Worm (Caenorhabditis elegans) whole organism, L4 larva: ENCODE data around the gene Y48A6B.7.

Experiments used
- F26F4.8 ChIP-seq: fragments of 200-800 bp; sonication (Bioruptor generic); conservative IDR thresholded peaks from 2 replicates; pipeline ENCODE4 v1.3.6; 2022; ENCODE audit warnings: missing genetic modification characterization, missing compliant biosample characterization
- R02D3.7 ChIP-seq: fragments of 150-350 bp; sonication (generic microtip); optimal IDR thresholded peaks from 3 replicates; lab custom pipeline; 2014; ENCODE audit warnings: missing biosample characterization, missing genetic modification characterization
- T20F7.1 ChIP-seq: fragments of 200-800 bp; sonication (Bioruptor generic); optimal IDR thresholded peaks from 2 replicates; lab custom pipeline; 2018; ENCODE audit warnings: mild to moderate bottlenecking, missing genetic modification characterization, missing compliant biosample characterization
- Y105C5A.15 ChIP-seq: fragments of 200-800 bp; sonication (Bioruptor generic); IDR thresholded peaks from 2 replicates; pipeline ENCODE4 v1.3.6; 2022; ENCODE audit warnings: missing genetic modification characterization, missing compliant biosample characterization
- Y48G9A.11 ChIP-seq: fragments of 200-800 bp; sonication (Bioruptor generic); IDR thresholded peaks from 2 replicates; pipeline ENCODE4 v1.3.6; 2022; ENCODE audit warnings: missing genetic modification reagents, missing genetic modification characterization, missing compliant biosample characterization
- Y5F2A.4 ChIP-seq: fragments of 200-800 bp; sonication (Bioruptor generic); optimal IDR thresholded peaks from 2 replicates; lab custom pipeline; 2018; ENCODE audit warnings: mild to moderate bottlenecking, missing genetic modification characterization, missing compliant biosample characterization
- aha-1 ChIP-seq: fragments of 150-350 bp; peaks from one replicate; lab custom pipeline; 2014; ENCODE audit warnings: missing biosample characterization, missing genetic modification characterization
- attf-4 ChIP-seq: sonication (generic microtip); optimal IDR thresholded peaks from 3 replicates; lab custom pipeline; 2017; ENCODE audit warnings: missing biosample characterization, missing genetic modification characterization
- ceh-28 ChIP-seq: fragments of 150-350 bp; optimal IDR thresholded peaks from 2 replicates; lab custom pipeline; 2014; ENCODE audit warnings: missing biosample characterization, missing genetic modification reagents, missing genetic modification characterization
- ceh-82 ChIP-seq: sonication (generic microtip); optimal IDR thresholded peaks from 2 replicates; lab custom pipeline; 2017; ENCODE audit warnings: missing biosample characterization, missing genetic modification characterization
- ctbp-1 ChIP-seq: fragments of 200-800 bp; sonication (Bioruptor generic); IDR thresholded peaks from 2 replicates; pipeline ENCODE4 v1.3.6; 2022; ENCODE audit warnings: missing genetic modification reagents, missing genetic modification characterization, missing compliant biosample characterization
- daf-16 ChIP-seq, 3 experiments: sonication (generic microtip); optimal IDR thresholded peaks; 2 replicates each; lab custom pipeline; 2016 to 2017; ENCODE audit warnings: missing genetic modification characterization in 3 of 3, missing genetic modification reagents in 3 of 3, mild to moderate bottlenecking in 2 of 3, missing compliant biosample characterization in 2 of 3, missing biosample characterization in 1 of 3, moderate library complexity in 1 of 3
- daf-8 ChIP-seq: fragments of 200-800 bp; sonication (Bioruptor generic); IDR thresholded peaks from 2 replicates; pipeline ENCODE4 v1.3.6; 2022; ENCODE audit warnings: missing genetic modification characterization, missing compliant biosample characterization
- dmd-6 ChIP-seq: fragments of 200-800 bp; sonication (Bioruptor generic); IDR thresholded peaks from 2 replicates; pipeline ENCODE4 v1.3.6; 2022; ENCODE audit warnings: missing genetic modification reagents, missing genetic modification characterization, missing compliant biosample characterization
- dmd-8 ChIP-seq: fragments of 200-800 bp; sonication (Bioruptor generic); IDR thresholded peaks from 2 replicates; pipeline ENCODE4 v1.3.6; 2022; ENCODE audit warnings: missing genetic modification characterization, missing compliant biosample characterization
- dmd-9 ChIP-seq: fragments of 200-800 bp; sonication (Bioruptor generic); IDR thresholded peaks from 2 replicates; pipeline ENCODE4 v1.3.6; 2022; ENCODE audit warnings: missing genetic modification reagents, missing genetic modification characterization, missing compliant biosample characterization
- duxl-1 ChIP-seq: sonication (generic microtip); optimal IDR thresholded peaks from 2 replicates; lab custom pipeline; 2016; ENCODE audit warnings: mild to moderate bottlenecking, missing genetic modification characterization, moderate library complexity, missing compliant biosample characterization; ENCODE audit not compliant: poor library complexity
- dve-1 ChIP-seq: sonication (generic microtip); optimal IDR thresholded peaks from 2 replicates; lab custom pipeline; 2017; ENCODE audit warnings: antibody characterized with exemption, mild to moderate bottlenecking, missing genetic modification characterization, missing compliant biosample characterization; ENCODE audit not compliant: insufficient read depth
- fkh-10 ChIP-seq: fragments of 150-350 bp; optimal IDR thresholded peaks from 2 replicates; lab custom pipeline; 2014; ENCODE audit warnings: missing biosample characterization, missing genetic modification reagents, missing genetic modification characterization
- fos-1 ChIP-seq: fragments of 150-350 bp; optimal IDR thresholded peaks from 2 replicates; lab custom pipeline; 2014; ENCODE audit warnings: missing biosample characterization, missing genetic modification characterization
- hif-1 ChIP-seq, 2 experiments: sonication (generic microtip); optimal IDR thresholded peaks; 2 replicates each; lab custom pipeline; 2016 to 2017; ENCODE audit warnings: missing compliant biosample characterization in 2 of 2, missing genetic modification characterization in 2 of 2, missing genetic modification reagents in 2 of 2, missing genotype in 2 of 2, mild to moderate bottlenecking in 1 of 2
- hlh-11 ChIP-seq: fragments of 200-800 bp; sonication (Bioruptor generic); optimal IDR thresholded peaks from 2 replicates; lab custom pipeline; 2018; ENCODE audit warnings: mild to moderate bottlenecking, missing genetic modification characterization, missing compliant biosample characterization
- hlh-30 ChIP-seq: sonication (generic microtip); optimal IDR thresholded peaks from 2 replicates; lab custom pipeline; 2017; ENCODE audit warnings: antibody characterized with exemption, mild to moderate bottlenecking, missing genetic modification characterization, missing compliant biosample characterization; ENCODE audit not compliant: insufficient read depth
- hmg-1.1 ChIP-seq: fragments of 200-800 bp; sonication (Bioruptor generic); IDR thresholded peaks from 2 replicates; pipeline ENCODE4 v1.3.6; 2022; ENCODE audit warnings: missing genetic modification reagents, missing genetic modification characterization, missing compliant biosample characterization
- jun-1 ChIP-seq: fragments of 150-350 bp; optimal IDR thresholded peaks from 2 replicates; lab custom pipeline; 2014; ENCODE audit warnings: missing biosample characterization, missing genetic modification reagents, missing genetic modification characterization
- lin-1 ChIP-seq: fragments of 200-800 bp; sonication (Bioruptor generic); IDR thresholded peaks from 2 replicates; pipeline ENCODE4 v1.3.6; 2022; ENCODE audit warnings: missing genetic modification reagents, missing genetic modification characterization, missing compliant biosample characterization
- lin-15B ChIP-seq: fragments of 150-350 bp; sonication (generic microtip); optimal IDR thresholded peaks from 3 replicates; lab custom pipeline; 2014; ENCODE audit warnings: missing biosample characterization, missing genetic modification characterization
- lin-29 ChIP-seq: fragments of 200-800 bp; sonication (Bioruptor generic); IDR thresholded peaks from 2 replicates; pipeline ENCODE4 v1.3.6; 2022; ENCODE audit warnings: missing genetic modification reagents, missing genetic modification characterization, missing compliant biosample characterization
- lin-38 ChIP-seq: fragments of 200-800 bp; sonication (Bioruptor generic); IDR thresholded peaks from 2 replicates; pipeline ENCODE4 v1.3.6; 2022; ENCODE audit warnings: missing genetic modification reagents, missing genetic modification characterization, missing compliant biosample characterization
- lin-39 ChIP-seq: fragments of 150-350 bp; optimal IDR thresholded peaks from 2 replicates; lab custom pipeline; 2014; ENCODE audit warnings: missing biosample characterization, missing genetic modification reagents, missing genetic modification characterization
- lir-3 ChIP-seq: sonication (generic microtip); optimal IDR thresholded peaks from 2 replicates; lab custom pipeline; 2016; ENCODE audit warnings: mild to moderate bottlenecking, missing genetic modification characterization, missing compliant biosample characterization
- madf-5 ChIP-seq, 2 experiments: fragments of 200-800 bp; sonication (Bioruptor generic); IDR thresholded peaks; 2 replicates each; pipeline ENCODE4 v1.3.6; 2022; ENCODE audit warnings: missing compliant biosample characterization in 2 of 2, missing genetic modification characterization in 2 of 2
- madf-9 ChIP-seq: fragments of 200-800 bp; sonication (Bioruptor generic); conservative IDR thresholded peaks from 2 replicates; pipeline ENCODE4 v1.3.6; 2022; ENCODE audit warnings: missing genetic modification reagents, missing genetic modification characterization, missing compliant biosample characterization
- mep-1 ChIP-seq: fragments of 150-350 bp; sonication (generic microtip); optimal IDR thresholded peaks from 3 replicates; lab custom pipeline; 2014; ENCODE audit warnings: missing biosample characterization, missing genetic modification characterization
- mes-2 ChIP-seq: sonication (generic microtip); optimal IDR thresholded peaks from 2 replicates; lab custom pipeline; 2016; ENCODE audit warnings: missing genotype, mild to moderate bottlenecking, missing genetic modification characterization, missing compliant biosample characterization; ENCODE audit not compliant: poor library complexity, severe bottlenecking
- mxl-2 ChIP-seq: fragments of 200-800 bp; sonication (Bioruptor generic); conservative IDR thresholded peaks from 2 replicates; pipeline ENCODE4 v1.3.6; 2022; ENCODE audit warnings: missing genetic modification reagents, missing genetic modification characterization, missing compliant biosample characterization
- nhr-11 ChIP-seq: fragments of 150-350 bp; optimal IDR thresholded peaks from 2 replicates; lab custom pipeline; 2014; ENCODE audit warnings: missing biosample characterization, missing genetic modification characterization
- nhr-237 ChIP-seq: sonication (generic microtip); optimal IDR thresholded peaks from 2 replicates; lab custom pipeline; 2017; ENCODE audit warnings: missing biosample characterization, missing genetic modification characterization
- nhr-25 ChIP-seq: sonication (generic microtip); optimal IDR thresholded peaks from 2 replicates; lab custom pipeline; 2017; ENCODE audit warnings: missing genetic modification characterization, mild to moderate bottlenecking, missing compliant biosample characterization, antibody characterized with exemption, moderate library complexity, borderline replicate concordance; ENCODE audit not compliant: insufficient read depth
- nhr-28 ChIP-seq: fragments of 150-350 bp; optimal IDR thresholded peaks from 2 replicates; lab custom pipeline; 2014; ENCODE audit warnings: missing biosample characterization, missing genetic modification characterization
- nhr-6 ChIP-seq: fragments of 150-350 bp; optimal IDR thresholded peaks from 2 replicates; lab custom pipeline; 2014; ENCODE audit warnings: missing biosample characterization, missing genetic modification characterization
- nhr-77 ChIP-seq: fragments of 150-350 bp; optimal IDR thresholded peaks from 2 replicates; lab custom pipeline; 2014; ENCODE audit warnings: missing biosample characterization, missing genetic modification characterization
- pqm-1 ChIP-seq: sonication (generic microtip); optimal IDR thresholded peaks from 2 replicates; lab custom pipeline; 2017; ENCODE audit warnings: missing biosample characterization, missing genetic modification characterization
- set-16 ChIP-seq: fragments of 200-800 bp; sonication (Bioruptor generic); IDR thresholded peaks from 2 replicates; pipeline ENCODE4 v1.3.6; 2022; ENCODE audit warnings: missing genetic modification reagents, missing genetic modification characterization, missing compliant biosample characterization
- spr-1 ChIP-seq: sonication (generic microtip); optimal IDR thresholded peaks from 2 replicates; lab custom pipeline; 2016; ENCODE audit warnings: mild to moderate bottlenecking, missing genetic modification characterization, missing compliant biosample characterization
- unc-130 ChIP-seq: sonication (generic microtip); optimal IDR thresholded peaks from 2 replicates; lab custom pipeline; 2016; ENCODE audit warnings: missing genetic modification reagents, missing genetic modification characterization, missing compliant biosample characterization
- zag-1 ChIP-seq: fragments of 150-350 bp; optimal IDR thresholded peaks from 2 replicates; lab custom pipeline; 2014; ENCODE audit warnings: missing biosample characterization, missing genetic modification characterization
- zfp-2 ChIP-seq: sonication (generic microtip); optimal IDR thresholded peaks from 2 replicates; lab custom pipeline; 2016; ENCODE audit warnings: mild to moderate bottlenecking, missing genetic modification characterization, missing compliant biosample characterization
- zip-2 ChIP-seq: fragments of 150-350 bp; optimal IDR thresholded peaks from 2 replicates; lab custom pipeline; 2014; ENCODE audit warnings: missing biosample characterization, missing genetic modification characterization

Y48A6B.7 gene

DNA sequence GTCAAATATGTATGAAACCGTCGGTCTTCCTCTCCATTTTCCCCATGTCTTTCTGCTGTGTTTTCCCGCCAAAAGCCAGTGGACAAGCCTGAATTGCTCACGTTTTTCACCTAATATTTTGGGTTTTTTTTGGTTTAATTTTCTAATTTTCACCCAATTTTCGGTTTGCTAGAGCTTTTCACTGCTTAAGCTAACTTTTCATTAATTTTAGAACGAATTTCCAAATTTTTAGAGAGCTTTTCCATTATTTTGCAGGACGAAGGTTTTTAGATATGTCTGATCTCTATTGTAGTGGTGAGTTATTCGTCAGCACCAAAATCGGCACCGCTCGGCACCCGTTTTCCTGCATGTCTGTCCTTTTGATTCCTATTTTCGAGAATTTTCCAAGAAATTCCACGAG, 27.2 kb upstream of the Y48A6B.7 start:
- TF ChIP-seq daf-8 (GFP tag; lab: Robert Waterston, UW) (no peak), lin-38 (GFP tag; lab: Robert Waterston, UW) (no peak), aha-1 (tag; lab: Kevin White, UChicago) (peak; percentile 91), hmg-1.1 (GFP tag; lab: Robert Waterston, UW) (no peak), nhr-25 (tag; lab: Kevin White, UChicago) (no peak)

DNA sequence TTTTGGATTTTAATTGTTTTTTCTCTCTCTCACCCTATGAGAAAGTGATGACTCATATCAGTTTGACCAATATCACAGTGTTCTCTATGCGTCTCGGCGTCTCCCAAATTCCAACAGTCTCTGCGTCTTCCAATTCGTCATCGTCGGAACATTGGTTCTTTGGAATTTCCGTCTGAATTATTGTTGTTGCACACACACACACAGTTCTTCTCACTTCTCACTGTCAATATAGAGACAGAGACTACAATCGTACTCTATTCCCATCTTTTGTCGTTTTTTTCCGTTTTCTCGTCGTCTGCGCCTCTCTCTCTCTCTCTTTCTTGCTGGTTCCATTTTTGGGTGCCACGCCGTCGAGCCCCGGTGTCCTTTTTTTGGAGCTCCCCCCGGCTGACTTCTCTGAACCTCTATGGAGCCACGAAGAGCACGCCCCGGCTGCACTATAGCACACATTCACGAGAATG, 24.3 kb upstream of the Y48A6B.7 start:
- no peak for TF ChIP-seq lin-39 (tag; lab: Kevin White, UChicago)
- no peak for TF ChIP-seq F26F4.8
- TF ChIP-seq lin-38 (GFP tag; lab: Robert Waterston, UW): no peak; the same call in 1 of the 2 replicates
- TF ChIP-seq aha-1 (tag; lab: Kevin White, UChicago): peak; percentile 97
- TF ChIP-seq dmd-9 (GFP tag; lab: Robert Waterston, UW): no peak
- TF ChIP-seq attf-4 (tag; lab: Kevin White, UChicago): no peak
- peak; percentile 63 for TF ChIP-seq jun-1 (tag; lab: Kevin White, UChicago)
- TF ChIP-seq dve-1: peak; percentile 80
- peak; percentile 22 for TF ChIP-seq mep-1 (tag; lab: Kevin White, UChicago)
- TF ChIP-seq mxl-2 (GFP tag; lab: Robert Waterston, UW): no peak
- TF ChIP-seq daf-16 (GFP tag; optimal IDR thresholded peaks at IDR 0.05; lab: Kevin White, UChicago): no peak
- TF ChIP-seq daf-16 (tag; optimal IDR thresholded peaks at IDR 0.05; lab: Kevin White, UChicago): peak; percentile 47
- TF ChIP-seq ceh-28 (tag; lab: Kevin White, UChicago): no peak
- no peak for TF ChIP-seq madf-5 (GFP tag; IDR thresholded peaks at IDR 0.05; lab: Robert Waterston, UW)
- TF ChIP-seq ctbp-1 (GFP tag; lab: Robert Waterston, UW): no peak
- no peak for TF ChIP-seq unc-130
- TF ChIP-seq zfp-2 (tag; lab: Kevin White, UChicago): no peak
- TF ChIP-seq nhr-11: no peak
- no peak for TF ChIP-seq lin-15B
- TF ChIP-seq zag-1 (tag; lab: Kevin White, UChicago): no peak
- no peak for TF ChIP-seq R02D3.7 (tag; lab: Kevin White, UChicago)
- no peak for TF ChIP-seq fos-1 (tag; lab: Kevin White, UChicago)
- TF ChIP-seq Y105C5A.15 (GFP tag; lab: Robert Waterston, UW): no peak
- TF ChIP-seq Y48G9A.11 (GFP tag; lab: Robert Waterston, UW): no peak
- peak; percentile 16 for TF ChIP-seq hlh-30 (tag; lab: Kevin White, UChicago)
- no peak for TF ChIP-seq Y5F2A.4 (GFP tag; lab: Kevin White, UChicago)
- no peak for TF ChIP-seq duxl-1 (tag; lab: Kevin White, UChicago)
- peak; percentile 73 for TF ChIP-seq hlh-11
- TF ChIP-seq dmd-8 (GFP tag; lab: Robert Waterston, UW): no peak
- TF ChIP-seq lir-3: no peak
- peak; percentile 44 for TF ChIP-seq pqm-1
- no peak for TF ChIP-seq ceh-82 (tag; lab: Kevin White, UChicago)
- TF ChIP-seq nhr-77: peak; percentile 55
- TF ChIP-seq spr-1: no peak
- TF ChIP-seq zip-2: no peak
- no peak for TF ChIP-seq fkh-10 (GFP tag; lab: Kevin White, UChicago)
- TF ChIP-seq dmd-6 (GFP tag; lab: Robert Waterston, UW): 0 out of 2 replicates have a peak, but pooled peaks have one; percentile 23
- TF ChIP-seq hif-1 (tag; optimal IDR thresholded peaks at IDR 0.05; lab: Kevin White, UChicago): peak in 1 of 2 experiments; percentile 19
- TF ChIP-seq nhr-6 (tag; lab: Kevin White, UChicago): no peak
- peak; percentile 60 for TF ChIP-seq set-16
- TF ChIP-seq lin-29 (GFP tag; lab: Robert Waterston, UW): no peak
- peak; percentile 96 for TF ChIP-seq nhr-28 (tag; lab: Kevin White, UChicago)
- peak; percentile 50 for TF ChIP-seq mes-2 (tag; lab: Kevin White, UChicago)
- no peak for TF ChIP-seq T20F7.1
- TF ChIP-seq lin-1: no peak
- no peak for TF ChIP-seq nhr-237 (tag; lab: Kevin White, UChicago)
- TF ChIP-seq madf-9: no peak
